Fruit fly (Drosophila melanogaster): ENCODE data around the gene CG32642.
A peak's percentile ranks its signal among the peaks of the same experiment; 100 is the strongest.

The CG32642 gene

DNA sequence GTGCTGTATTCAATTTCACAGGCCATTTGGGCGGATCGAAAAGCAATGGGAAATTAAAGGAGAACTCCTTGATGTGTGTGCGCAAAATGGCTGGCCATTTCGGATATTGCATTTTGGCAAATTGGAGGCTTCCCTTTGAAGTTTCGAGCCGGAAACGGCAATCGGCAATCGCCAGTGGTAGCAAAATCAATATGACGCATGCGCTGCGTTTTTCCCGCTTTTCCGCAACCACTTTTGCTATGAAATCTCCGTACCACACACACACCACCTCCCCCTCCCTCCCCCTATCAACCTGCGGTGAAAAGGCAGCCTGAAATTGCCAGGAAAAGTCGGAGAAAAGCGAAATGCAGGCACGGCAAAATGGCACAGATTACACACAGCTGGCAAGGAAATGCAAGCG lies 36.7 kb upstream of the CG32642 start:
- TF ChIP-seq Clk (GFP tag; optimal IDR thresholded peaks at IDR 0.05): no peak
- TF ChIP-seq CG7101 (tag; optimal IDR thresholded peaks at IDR 0.05): no peak
- TF ChIP-seq cic (GFP tag; optimal IDR thresholded peaks at IDR 0.05): no peak
- TF ChIP-seq CG7045 (GFP tag; optimal IDR thresholded peaks at IDR 0.05): no peak
- no peak for TF ChIP-seq Crg-1 (GFP tag; optimal IDR thresholded peaks at IDR 0.05)
- TF ChIP-seq kay (GFP tag; ENCODE audit: borderline replicate concordance): no peak
- no peak for TF ChIP-seq CG1620 (GFP tag; optimal IDR thresholded peaks at IDR 0.05)
- no peak for TF ChIP-seq tj (GFP tag; optimal IDR thresholded peaks at IDR 0.05)
- no peak for TF ChIP-seq CG11617 (GFP tag; optimal IDR thresholded peaks at IDR 0.05)
- no peak for TF ChIP-seq cnc (optimal IDR thresholded peaks at IDR 0.05)
- no peak for TF ChIP-seq bab1 (GFP tag; optimal IDR thresholded peaks at IDR 0.05)
- TF ChIP-seq Mnt (GFP tag; optimal IDR thresholded peaks at IDR 0.05): no peak
- no peak for TF ChIP-seq CG12768 (GFP tag; optimal IDR thresholded peaks at IDR 0.05)
- TF ChIP-seq pad (GFP tag; optimal IDR thresholded peaks at IDR 0.05): no peak

DNA sequence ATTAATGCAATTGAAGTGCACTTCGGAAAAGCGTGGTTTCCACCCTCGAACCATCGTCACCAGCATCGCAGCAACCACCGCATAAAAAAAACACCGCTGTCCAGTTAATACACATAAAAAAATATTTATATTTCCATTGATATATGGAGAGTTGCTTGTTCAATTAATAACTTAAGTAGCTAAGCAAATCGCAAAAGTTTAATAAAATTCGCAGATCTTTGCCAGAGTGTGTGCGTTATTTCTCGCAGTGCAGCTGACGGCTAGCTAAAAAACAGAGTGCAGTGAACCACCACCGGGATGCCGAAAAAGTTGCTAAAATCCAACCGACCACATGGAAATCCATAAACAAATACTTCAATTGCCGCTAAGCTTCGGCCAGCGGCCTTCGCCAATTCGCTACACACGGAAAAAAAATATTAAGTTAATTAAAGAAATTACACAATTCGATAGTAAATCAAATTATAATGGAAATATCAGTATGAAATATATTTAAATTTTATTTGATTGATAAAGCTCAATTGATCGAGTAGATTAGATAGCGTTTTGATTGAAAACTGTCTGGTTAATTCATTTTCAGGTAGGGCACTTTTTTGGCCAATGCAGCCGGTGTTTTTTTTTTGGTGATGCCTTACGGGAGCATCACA lies 35.6 kb upstream of the CG32642 start:
- TF ChIP-seq kay (GFP tag; ENCODE audit: borderline replicate concordance) (no peak), CG11617 (GFP tag; optimal IDR thresholded peaks at IDR 0.05) (no peak), CG14711 (tag; optimal IDR thresholded peaks at IDR 0.05) (no peak), ovo (GFP tag; optimal IDR thresholded peaks at IDR 0.05) (no peak), toe (GFP tag; optimal IDR thresholded peaks at IDR 0.05) (no peak), bab1 (GFP tag; optimal IDR thresholded peaks at IDR 0.05) (no peak), CG1620 (GFP tag; optimal IDR thresholded peaks at IDR 0.05) (no peak), cnc (optimal IDR thresholded peaks at IDR 0.05) (no peak), Crg-1 (GFP tag; optimal IDR thresholded peaks at IDR 0.05) (no peak), tj (GFP tag; optimal IDR thresholded peaks at IDR 0.05) (no peak)

DNA sequence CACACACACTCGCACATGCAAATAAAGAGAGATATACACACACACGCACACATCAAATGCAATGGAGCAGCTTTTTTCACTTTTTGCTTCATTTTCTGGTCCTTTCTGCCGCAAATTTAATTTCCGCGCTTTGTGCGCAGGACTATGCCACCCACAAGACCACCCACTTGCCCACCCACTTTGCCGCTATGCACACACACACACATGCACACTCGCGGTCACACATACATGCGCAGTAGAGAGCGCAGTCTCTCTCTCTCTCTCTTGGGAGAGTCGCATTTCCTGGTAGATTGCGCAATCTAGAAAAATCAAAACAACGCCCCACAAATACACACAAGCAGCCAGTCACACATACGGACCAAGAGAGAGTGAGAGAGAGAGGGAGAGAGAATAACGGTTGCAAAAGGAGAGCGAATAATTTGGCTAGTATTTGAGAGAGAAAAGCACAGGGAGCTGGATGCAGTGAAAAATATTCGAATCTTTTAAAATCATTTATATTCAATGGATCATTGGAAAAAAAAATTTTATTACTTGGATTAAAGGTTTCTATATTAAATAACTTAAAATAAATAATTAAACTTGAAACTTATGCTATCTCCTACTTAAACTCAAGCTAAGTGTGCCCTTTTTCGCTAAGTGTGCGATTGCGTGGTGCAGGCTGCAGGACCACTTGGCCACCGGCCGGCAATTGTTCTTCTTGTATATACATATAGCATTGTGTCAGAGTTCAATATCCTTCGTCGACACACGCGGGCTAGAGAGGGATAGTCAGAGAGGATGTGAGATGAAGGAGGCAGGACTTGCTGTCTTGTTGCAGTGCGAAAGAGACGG lies 33.4 kb upstream of the CG32642 start:
- no peak for TF ChIP-seq kay (GFP tag; ENCODE audit: borderline replicate concordance)
- TF ChIP-seq Mnt (GFP tag; optimal IDR thresholded peaks at IDR 0.05): no peak
- TF ChIP-seq CG1620 (GFP tag; optimal IDR thresholded peaks at IDR 0.05): no peak
- peak; percentile 28 for TF ChIP-seq CG11617 (GFP tag; optimal IDR thresholded peaks at IDR 0.05)
- TF ChIP-seq CG12768 (GFP tag; optimal IDR thresholded peaks at IDR 0.05): peak; percentile 8
- TF ChIP-seq Crg-1 (GFP tag; optimal IDR thresholded peaks at IDR 0.05): no peak
- TF ChIP-seq pad (GFP tag; optimal IDR thresholded peaks at IDR 0.05): peak; percentile 2
- TF ChIP-seq CG7101 (tag; optimal IDR thresholded peaks at IDR 0.05): peak; percentile 29
- no peak for TF ChIP-seq cic (GFP tag; optimal IDR thresholded peaks at IDR 0.05)

DNA sequence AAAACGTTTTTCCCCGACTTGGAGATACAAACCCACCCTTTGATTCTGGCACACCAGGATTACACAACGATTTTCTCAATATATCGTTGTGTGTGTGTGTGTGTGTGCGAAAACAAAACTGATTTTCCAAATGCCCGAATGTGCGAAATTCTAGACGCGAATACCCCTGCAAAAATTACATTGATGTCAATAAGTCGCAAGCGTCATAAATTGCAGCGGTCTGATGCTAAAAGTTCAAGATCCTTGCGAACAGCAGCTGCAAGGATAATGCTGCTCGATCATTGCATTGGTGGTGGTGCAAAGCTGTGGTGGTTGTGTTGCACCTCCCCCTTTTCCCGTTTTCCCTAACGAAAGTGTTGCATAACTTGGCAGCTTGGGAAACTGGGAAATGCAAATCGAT lies 31.4 kb upstream of the CG32642 start:
- no peak for TF ChIP-seq kay (GFP tag; ENCODE audit: borderline replicate concordance)
- TF ChIP-seq CG1620 (GFP tag; optimal IDR thresholded peaks at IDR 0.05): no peak
- no peak for TF ChIP-seq CG14711 (tag; optimal IDR thresholded peaks at IDR 0.05)
- no peak for TF ChIP-seq CG12768 (GFP tag; optimal IDR thresholded peaks at IDR 0.05)
- no peak for TF ChIP-seq CG5204 (GFP tag; optimal IDR thresholded peaks at IDR 0.05)
- TF ChIP-seq cic (GFP tag; optimal IDR thresholded peaks at IDR 0.05): no peak
- TF ChIP-seq ovo (GFP tag; optimal IDR thresholded peaks at IDR 0.05): no peak
- TF ChIP-seq cnc (optimal IDR thresholded peaks at IDR 0.05): no peak
- no peak for TF ChIP-seq Hr96 (GFP tag; optimal IDR thresholded peaks at IDR 0.05)
- TF ChIP-seq toe (GFP tag; optimal IDR thresholded peaks at IDR 0.05): no peak
- TF ChIP-seq Clk (GFP tag; optimal IDR thresholded peaks at IDR 0.05): no peak

DNA sequence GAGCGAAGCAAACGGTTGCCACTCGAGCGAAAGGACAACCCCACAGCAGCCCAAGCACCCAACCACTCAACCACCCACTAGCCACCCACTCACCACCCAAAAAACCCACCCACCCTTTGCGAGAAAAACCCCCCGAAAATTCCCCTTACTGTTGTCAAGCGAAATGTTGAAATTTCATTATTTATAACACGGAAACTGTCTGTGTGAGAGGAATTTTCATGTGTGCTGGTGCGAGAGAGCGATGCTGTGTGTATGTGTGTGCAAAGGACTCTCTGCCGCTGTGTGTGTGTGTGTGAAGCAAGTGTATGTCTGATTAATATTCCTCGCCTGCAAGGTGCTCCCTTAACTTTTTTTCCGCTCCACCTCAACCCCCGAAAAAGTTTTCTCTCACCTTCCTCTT lies 29.2 kb upstream of the CG32642 start:
- TF ChIP-seq CG5204 (GFP tag; optimal IDR thresholded peaks at IDR 0.05): no peak
- TF ChIP-seq pad (GFP tag; optimal IDR thresholded peaks at IDR 0.05): peak; percentile 32

DNA sequence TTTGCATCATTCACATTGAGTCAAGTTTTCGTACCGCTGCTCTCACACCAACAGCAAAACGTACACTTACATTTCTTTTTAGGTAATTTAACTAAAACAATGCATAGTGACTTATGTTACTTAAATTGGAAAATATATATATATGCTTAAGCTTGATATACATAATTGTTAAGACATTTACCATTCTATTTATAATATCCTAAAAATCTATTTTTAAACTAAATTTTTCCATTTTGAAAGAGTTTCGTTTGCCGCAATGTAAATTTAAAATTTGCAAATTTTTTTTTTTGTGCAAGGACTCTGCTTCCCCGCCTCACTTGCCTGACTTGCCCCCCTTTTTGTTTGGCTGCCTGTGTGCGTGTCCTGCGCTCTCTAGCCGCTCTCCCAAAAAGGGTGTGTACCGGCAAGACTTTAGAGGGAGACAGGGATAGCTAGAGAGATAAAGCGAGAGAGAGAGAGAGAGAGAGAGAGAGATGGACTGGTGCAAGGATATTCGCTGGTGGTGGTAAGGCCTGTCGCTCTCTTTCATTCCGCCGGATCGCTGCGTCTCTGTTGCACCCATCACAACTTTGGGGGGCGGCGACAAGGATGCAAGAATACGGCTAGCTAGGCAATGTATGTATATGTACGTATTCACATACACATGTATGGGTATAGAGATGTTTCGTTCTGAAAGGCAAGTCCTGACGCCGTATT lies 21.0 kb upstream of the CG32642 start:
- TF ChIP-seq CG1620 (GFP tag; optimal IDR thresholded peaks at IDR 0.05): no peak
- TF ChIP-seq bab1 (GFP tag; optimal IDR thresholded peaks at IDR 0.05): no peak
- no peak for TF ChIP-seq Clk (GFP tag; optimal IDR thresholded peaks at IDR 0.05)
- no peak for TF ChIP-seq Crg-1 (GFP tag; optimal IDR thresholded peaks at IDR 0.05)
- no peak for TF ChIP-seq ovo (GFP tag; optimal IDR thresholded peaks at IDR 0.05)
- TF ChIP-seq CG7101 (tag; optimal IDR thresholded peaks at IDR 0.05): peak; percentile 44
- no peak for TF ChIP-seq toe (GFP tag; optimal IDR thresholded peaks at IDR 0.05)
- TF ChIP-seq CG7045 (GFP tag; optimal IDR thresholded peaks at IDR 0.05): no peak
- TF ChIP-seq tj (GFP tag; optimal IDR thresholded peaks at IDR 0.05): no peak
- peak; percentile 35 for TF ChIP-seq kay (GFP tag; ENCODE audit: borderline replicate concordance)
- TF ChIP-seq CG11617 (GFP tag; optimal IDR thresholded peaks at IDR 0.05): no peak
- TF ChIP-seq CG5204 (GFP tag; optimal IDR thresholded peaks at IDR 0.05): no peak
- TF ChIP-seq CG33017 (tag; optimal IDR thresholded peaks at IDR 0.05): peak; percentile 14
- TF ChIP-seq Mnt (GFP tag; optimal IDR thresholded peaks at IDR 0.05): no peak
- no peak for TF ChIP-seq Hr96 (GFP tag; optimal IDR thresholded peaks at IDR 0.05)
- TF ChIP-seq CG14711 (tag; optimal IDR thresholded peaks at IDR 0.05): peak; percentile 13
- TF ChIP-seq cic (GFP tag; optimal IDR thresholded peaks at IDR 0.05): no peak
- TF ChIP-seq cnc (optimal IDR thresholded peaks at IDR 0.05): no peak
- no peak for TF ChIP-seq pad (GFP tag; optimal IDR thresholded peaks at IDR 0.05)
- no peak for TF ChIP-seq CG12768 (GFP tag; optimal IDR thresholded peaks at IDR 0.05)
